Fruit fly (Drosophila melanogaster) whole organism, pupa: ENCODE results near the gene CG3308.

Source experiments
- CG10348 ChIP-seq: fragments of 200-800 bp; sonication (Bioruptor generic); IDR thresholded peaks from 2 replicates; pipeline ENCODE4 v1.3.6; 2022; ENCODE audit warnings: missing biosample characterization, missing genetic modification characterization
- CG13204 ChIP-seq: fragments of 200-800 bp; sonication (Bioruptor generic); optimal IDR thresholded peaks from 2 replicates; lab custom pipeline; 2018; ENCODE audit warnings: missing biosample characterization, mild to moderate bottlenecking, missing genetic modification characterization, moderate library complexity
- CG15710 ChIP-seq: fragments of 200-800 bp; sonication (Bioruptor generic); optimal IDR thresholded peaks from 2 replicates; lab custom pipeline; 2018; ENCODE audit warnings: missing biosample characterization, mild to moderate bottlenecking, missing genetic modification characterization, moderate library complexity
- CG17806 ChIP-seq: fragments of 200-800 bp; sonication (Bioruptor generic); optimal IDR thresholded peaks from 2 replicates; lab custom pipeline; 2018; ENCODE audit warnings: missing biosample characterization, mild to moderate bottlenecking, missing genetic modification characterization, moderate library complexity
- CG32121 ChIP-seq: fragments of 200-800 bp; sonication (Bioruptor generic); IDR thresholded peaks from 2 replicates; pipeline ENCODE4 v1.3.6; 2022; ENCODE audit warnings: missing biosample characterization, missing genetic modification characterization
- CG34367 ChIP-seq: fragments of 200-800 bp; sonication (Bioruptor generic); optimal IDR thresholded peaks from 2 replicates; lab custom pipeline; 2018; ENCODE audit warnings: missing biosample characterization, mild to moderate bottlenecking, missing genetic modification characterization
- CG8159 ChIP-seq: fragments of 200-800 bp; sonication (Bioruptor generic); optimal IDR thresholded peaks from 3 replicates; lab custom pipeline; 2018; ENCODE audit warnings: missing biosample characterization, mild to moderate bottlenecking, missing genetic modification characterization, moderate library complexity
- CG8301 ChIP-seq: fragments of 200-800 bp; sonication (Bioruptor generic); optimal IDR thresholded peaks from 2 replicates; lab custom pipeline; 2018; ENCODE audit warnings: missing biosample characterization, mild to moderate bottlenecking, missing genetic modification characterization
- EcR ChIP-seq: fragments of 200-800 bp; sonication (Bioruptor generic); optimal IDR thresholded peaks from 3 replicates; lab custom pipeline; 2019; ENCODE audit warnings: missing biosample characterization, missing genetic modification characterization, mild to moderate bottlenecking, moderate library complexity, missing genetic modification reagents
- Pif1B ChIP-seq: fragments of 200-800 bp; sonication (Bioruptor generic); optimal IDR thresholded peaks from 3 replicates; lab custom pipeline; 2016; ENCODE audit warnings: missing biosample characterization, missing genetic modification characterization
- Snoo ChIP-seq: fragments of 200-800 bp; sonication (Bioruptor generic); optimal IDR thresholded peaks from 3 replicates; lab custom pipeline; 2017; ENCODE audit warnings: missing biosample characterization, mild to moderate bottlenecking, missing genetic modification characterization, inconsistent platforms
- gl ChIP-seq: fragments of 200-800 bp; sonication (Bioruptor generic); optimal IDR thresholded peaks from 2 replicates; lab custom pipeline; 2018; ENCODE audit warnings: missing biosample characterization, mild to moderate bottlenecking, missing genetic modification characterization

dm6 chr3R:21246492-21247061 is 27.0 kb downstream of the CG3308 start, which contains the start of gene ETHR:
- TF ChIP-seq Snoo (tag; lab: Kevin White, UChicago) (no peak), EcR (GFP tag; lab: Kevin White, UChicago) (no peak), CG13204 (no peak), Pif1B (no peak), CG8159 (tag; lab: Kevin White, UChicago) (no peak), CG8301 (tag; lab: Kevin White, UChicago) (no peak), CG10348 (GFP tag; lab: Robert Waterston, UW) (no peak), CG34367 (tag; lab: Kevin White, UChicago) (no peak), CG17806 (tag; lab: Kevin White, UChicago) (no peak), gl (no peak), CG32121 (GFP tag; lab: Robert Waterston, UW) (peak; percentile 54), CG15710 (tag; lab: Kevin White, UChicago) (no peak)
